Fruit fly (Drosophila melanogaster) S2 (cell line): ENCODE results near the gene Patj.

ENCODE experiments used
- CG8478 ChIP-seq: fragments of >200 bp; optimal IDR thresholded peaks from 2 replicates; lab custom pipeline; 2018
- CTCF ChIP-seq, 2 experiments: fragments of >200 bp; optimal IDR thresholded peaks; 2 replicates each; lab custom pipeline; 2018

- TF ChIP-seq CG8478 (lab: Kevin White, UChicago) = no peak
- TF ChIP-seq CTCF (optimal IDR thresholded peaks at IDR 0.05; lab: Kevin White, UChicago) = no peak
These were observed 26.9 kb upstream of the Patj start, which contains the start of gene Dhc62B for dm6 chr3L:1771658-1772057.
